Fruit fly (Drosophila melanogaster) whole organism: ENCODE data around the gene CG13054.

Experiments
- Dll ChIP-seq: fragments of >200 bp; optimal IDR thresholded peaks from 2 replicates; lab custom pipeline; 2017
- EcR ChIP-seq, 2 experiments: fragments of >200 bp; optimal IDR thresholded peaks; 2 replicates each; lab custom pipeline; 2017; ENCODE audit warnings: missing biosample characterization in 2 of 2, missing genetic modification characterization in 2 of 2, missing genetic modification reagents in 2 of 2
- pan ChIP-seq: fragments of >200 bp; optimal IDR thresholded peaks from 2 replicates; lab custom pipeline; 2017

DNA sequence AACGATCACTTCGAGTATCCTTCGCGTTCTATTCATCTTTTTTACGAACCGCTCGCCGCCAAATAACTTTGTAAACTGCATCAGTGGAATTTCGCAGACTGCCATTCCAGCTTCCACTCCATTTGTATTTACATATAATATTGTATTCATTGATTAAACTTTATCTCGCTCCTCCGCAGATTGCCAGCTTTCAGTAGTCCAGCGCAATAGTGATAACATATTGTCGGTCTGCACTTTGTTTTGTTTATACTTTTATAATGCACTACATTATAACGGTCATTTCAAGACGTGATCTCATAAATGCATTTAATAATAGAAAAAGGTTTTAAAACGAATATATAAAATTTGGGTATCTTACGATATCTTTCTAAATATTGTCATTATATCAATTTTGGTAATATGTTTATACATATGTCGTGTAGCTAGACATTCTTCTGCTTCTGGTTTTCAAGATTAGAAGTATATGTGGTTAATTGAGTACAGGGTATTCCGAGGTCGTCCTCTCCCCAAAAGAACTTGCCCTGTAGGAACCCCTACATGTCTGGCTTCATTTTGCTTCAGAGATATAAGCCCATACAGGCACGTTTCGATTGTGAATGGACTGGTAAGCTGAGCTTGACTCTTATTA, 11.2 kb upstream of the CG13054 start, which contains the start of gene CG4950:
- TF ChIP-seq pan (lab: Kevin White, UChicago) (no peak), Dll (lab: Kevin White, UChicago) (no peak), EcR (GFP tag; optimal IDR thresholded peaks at IDR 0.05; lab: Kevin White, UChicago) (no peak)
